Fruit fly (Drosophila melanogaster): ENCODE data around the gene CG10175.

Gene CG10175

dm6 chr3R:23486743-23487142, 44.0 kb downstream of the CG10175 start (continued):
- TF ChIP-seq Ets21C (GFP tag; optimal IDR thresholded peaks at IDR 0.05) = peak; percentile 86
- no peak for TF ChIP-seq CG15336 (GFP tag; IDR thresholded peaks at IDR 0.05)
- TF ChIP-seq CG6163 (GFP tag; IDR thresholded peaks at IDR 0.05) = peak; percentile 70
- peak; percentile 72 for TF ChIP-seq Sox14 (GFP tag; optimal IDR thresholded peaks at IDR 0.05)
- peak; percentile 95 for TF ChIP-seq Eip78C (GFP tag)
- TF ChIP-seq spab (GFP tag; optimal IDR thresholded peaks at IDR 0.05) = no peak
- TF ChIP-seq CG3919 (GFP tag; optimal IDR thresholded peaks at IDR 0.05) = peak; percentile 84
- TF ChIP-seq cyc (GFP tag; optimal IDR thresholded peaks at IDR 0.05) = peak; percentile 88
- peak; percentile 91 for TF ChIP-seq esn (GFP tag; optimal IDR thresholded peaks at IDR 0.05)
- peak; percentile 50 for TF ChIP-seq CG11762 (GFP tag; optimal IDR thresholded peaks at IDR 0.05; ENCODE audit: insufficient read depth)
- TF ChIP-seq Met (GFP tag; optimal IDR thresholded peaks at IDR 0.05) = peak; percentile 91
- TF ChIP-seq Eip93F (GFP tag; optimal IDR thresholded peaks at IDR 0.05) = peak; percentile 58
- TF ChIP-seq svp (GFP tag) = peak; percentile 95
- peak; percentile 79 for TF ChIP-seq achi (GFP tag; optimal IDR thresholded peaks at IDR 0.05)
- TF ChIP-seq lz (GFP tag; optimal IDR thresholded peaks at IDR 0.05) = peak; percentile 87
- TF ChIP-seq CG6854 (GFP tag; optimal IDR thresholded peaks at IDR 0.05) = peak; percentile 67
- peak; percentile 89 for TF ChIP-seq topi (GFP tag; optimal IDR thresholded peaks at IDR 0.05)
- TF ChIP-seq dac (GFP tag; optimal IDR thresholded peaks at IDR 0.05) = no peak
- peak; percentile 83 for TF ChIP-seq acj6 (GFP tag; optimal IDR thresholded peaks at IDR 0.05)
- TF ChIP-seq CG6792 (GFP tag; optimal IDR thresholded peaks at IDR 0.05) = peak; percentile 88
- no peak for TF ChIP-seq Lpt (GFP tag; optimal IDR thresholded peaks at IDR 0.05)
- no peak for TF ChIP-seq CG9139 (GFP tag; optimal IDR thresholded peaks at IDR 0.05)
- no peak for TF ChIP-seq eg (GFP tag; IDR thresholded peaks at IDR 0.05)
- no peak for TF ChIP-seq CG1621 (tag; optimal IDR thresholded peaks at IDR 0.05)
- TF ChIP-seq pdm3 (GFP tag; optimal IDR thresholded peaks at IDR 0.05) = peak; percentile 83
- TF ChIP-seq Ets96B (tag; optimal IDR thresholded peaks at IDR 0.05) = no peak
- TF ChIP-seq CG16779 (tag; optimal IDR thresholded peaks at IDR 0.05) = no peak
- TF ChIP-seq CG6276 (GFP tag; optimal IDR thresholded peaks at IDR 0.05) = no peak
- TF ChIP-seq Hr38 (GFP tag; optimal IDR thresholded peaks at IDR 0.05) = no peak
- peak; percentile 81 for TF ChIP-seq CG8632 (GFP tag; optimal IDR thresholded peaks at IDR 0.05)
- TF ChIP-seq CG34406 (GFP tag; optimal IDR thresholded peaks at IDR 0.05) = peak; percentile 82
- no peak for TF ChIP-seq CG11294 (GFP tag; IDR thresholded peaks at IDR 0.05)
- peak; percentile 86 for TF ChIP-seq CG11902 (GFP tag; optimal IDR thresholded peaks at IDR 0.05)
- peak; percentile 88 for TF ChIP-seq Smox (GFP tag; optimal IDR thresholded peaks at IDR 0.05)
- TF ChIP-seq CG3032 (tag; optimal IDR thresholded peaks at IDR 0.05) = no peak
- TF ChIP-seq salr (GFP tag; optimal IDR thresholded peaks at IDR 0.05) = no peak
- TF ChIP-seq dsx (GFP tag; optimal IDR thresholded peaks at IDR 0.05; ENCODE audit: poor library complexity, severe bottlenecking) = no peak
- TF ChIP-seq Gug (GFP tag; IDR thresholded peaks at IDR 0.05) = no peak
- peak; percentile 77 for TF ChIP-seq Eip75B (GFP tag; optimal IDR thresholded peaks at IDR 0.05)

dm6 chr3R:23483563-23483962, 47.2 kb downstream of the CG10175 start, which contains the start of gene Ir94g:
Gene Ir94g (plus strand): TSS chr3R:23483863.
- TF ChIP-seq CG10669 (GFP tag; optimal IDR thresholded peaks at IDR 0.05) (no peak), CG6792 (GFP tag; optimal IDR thresholded peaks at IDR 0.05) (no peak), topi (GFP tag; optimal IDR thresholded peaks at IDR 0.05) (no peak), ss (GFP tag; optimal IDR thresholded peaks at IDR 0.05) (no peak), esn (GFP tag; optimal IDR thresholded peaks at IDR 0.05) (no peak), CG7368 (GFP tag; optimal IDR thresholded peaks at IDR 0.05) (no peak), Ets96B (tag; optimal IDR thresholded peaks at IDR 0.05) (no peak), Gug (GFP tag; IDR thresholded peaks at IDR 0.05) (no peak), Eip75B (GFP tag; optimal IDR thresholded peaks at IDR 0.05) (no peak), CG11902 (GFP tag; optimal IDR thresholded peaks at IDR 0.05) (no peak), fkh (GFP tag; optimal IDR thresholded peaks at IDR 0.05) (no peak), CG3919 (GFP tag; optimal IDR thresholded peaks at IDR 0.05) (no peak), vri (GFP tag; optimal IDR thresholded peaks at IDR 0.05) (no peak), Blimp-1 (GFP tag; optimal IDR thresholded peaks at IDR 0.05) (no peak)

Measured in whole organism, prepupa.